Fruit fly (Drosophila melanogaster) Kc167 (cell line): ENCODE data around the gene CG7573.

Experiments used
- Myc ChIP-seq: fragments of >200 bp; optimal IDR thresholded peaks from 2 replicates; lab custom pipeline; 2017; ENCODE audit warnings: missing external identifiers
- Sin3A ChIP-seq: fragments of >200 bp; optimal IDR thresholded peaks from 2 replicates; lab custom pipeline; 2018; ENCODE audit warnings: missing external identifiers
- h ChIP-seq: fragments of >200 bp; optimal IDR thresholded peaks from 3 replicates; lab custom pipeline; 2018; ENCODE audit warnings: missing external identifiers
- insv ChIP-seq: fragments of >200 bp; optimal IDR thresholded peaks from 3 replicates; lab custom pipeline; 2018; ENCODE audit warnings: missing external identifiers
- psq ChIP-seq: fragments of >200 bp; optimal IDR thresholded peaks from 2 replicates; lab custom pipeline; 2017; ENCODE audit warnings: missing external identifiers
- ttk ChIP-seq: sonication (Bioruptor generic); optimal IDR thresholded peaks from 2 replicates; lab custom pipeline; 2017; ENCODE audit warnings: missing external identifiers

The CG7573 gene

DNA sequence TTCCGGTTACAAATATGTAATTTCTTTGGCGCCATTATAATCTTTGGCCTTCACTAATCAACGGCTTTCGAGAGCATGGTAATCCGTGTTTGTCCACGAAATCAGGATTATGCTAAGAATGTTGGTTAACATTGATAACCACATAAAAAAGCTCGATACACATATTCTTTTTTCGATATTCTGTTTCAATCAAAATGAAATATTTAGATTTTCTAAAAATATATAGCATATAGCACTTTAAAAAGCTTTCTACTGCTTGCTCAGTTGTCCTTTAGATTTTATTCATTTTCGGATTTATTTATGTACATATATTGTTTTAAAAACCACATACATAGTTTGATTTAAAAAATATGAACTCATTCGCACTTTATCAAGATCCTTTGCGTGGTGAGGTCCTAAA is at the start of gene CG7573:
Gene CG7573, plus strand, starts transcription at position 301 of the 400 bp plus-strand sequence.
- no peak for TF ChIP-seq Sin3A (lab: Kevin White, UChicago)
- TF ChIP-seq h (lab: Kevin White, UChicago), result no peak

- TF ChIP-seq h (lab: Kevin White, UChicago) (no peak), insv (lab: Kevin White, UChicago) (no peak), psq (no peak), ttk (lab: Kevin White, UChicago) (no peak), Sin3A (lab: Kevin White, UChicago) (no peak), Myc (lab: Kevin White, UChicago) (no peak)
These were observed 49.4 kb upstream of the CG7573 start for dm6 chr3L:11262159-11262558.

DNA sequence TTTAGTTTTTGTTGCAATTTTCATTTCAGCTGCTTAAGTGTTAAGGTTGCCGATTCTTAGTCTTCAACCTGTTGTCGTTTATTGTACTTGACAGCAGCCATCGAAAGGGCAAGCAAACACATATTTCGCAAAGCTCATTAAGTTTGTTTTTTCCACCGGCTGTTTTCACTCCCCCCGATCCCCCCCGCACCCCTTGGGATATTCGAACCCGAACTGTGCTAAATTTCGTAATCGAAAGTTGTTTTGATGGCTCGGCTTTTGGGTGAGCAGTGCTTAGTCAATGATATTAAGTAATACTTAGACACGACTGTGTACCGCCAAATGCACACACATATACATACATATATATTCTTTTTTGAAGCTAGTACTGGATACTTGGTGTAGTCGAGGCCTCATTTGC is 47.6 kb upstream of the CG7573 start:
- TF ChIP-seq psq (no peak), ttk (lab: Kevin White, UChicago) (no peak)

dm6 chr3L:11272243-11273012 is 39.1 kb upstream of the CG7573 start:
- TF ChIP-seq Sin3A (lab: Kevin White, UChicago) (no peak), h (lab: Kevin White, UChicago) (no peak), psq (no peak), Myc (lab: Kevin White, UChicago) (no peak), insv (lab: Kevin White, UChicago) (no peak), ttk (lab: Kevin White, UChicago) (no peak)

- TF ChIP-seq psq, result no peak
- no peak for TF ChIP-seq Sin3A (lab: Kevin White, UChicago)
- TF ChIP-seq insv (lab: Kevin White, UChicago), result no peak
- no peak for TF ChIP-seq h (lab: Kevin White, UChicago)
- TF ChIP-seq ttk (lab: Kevin White, UChicago), result no peak
- TF ChIP-seq Myc (lab: Kevin White, UChicago), result no peak
These were observed 38.6 kb upstream of the CG7573 start for dm6 chr3L:11273013-11273343.

DNA sequence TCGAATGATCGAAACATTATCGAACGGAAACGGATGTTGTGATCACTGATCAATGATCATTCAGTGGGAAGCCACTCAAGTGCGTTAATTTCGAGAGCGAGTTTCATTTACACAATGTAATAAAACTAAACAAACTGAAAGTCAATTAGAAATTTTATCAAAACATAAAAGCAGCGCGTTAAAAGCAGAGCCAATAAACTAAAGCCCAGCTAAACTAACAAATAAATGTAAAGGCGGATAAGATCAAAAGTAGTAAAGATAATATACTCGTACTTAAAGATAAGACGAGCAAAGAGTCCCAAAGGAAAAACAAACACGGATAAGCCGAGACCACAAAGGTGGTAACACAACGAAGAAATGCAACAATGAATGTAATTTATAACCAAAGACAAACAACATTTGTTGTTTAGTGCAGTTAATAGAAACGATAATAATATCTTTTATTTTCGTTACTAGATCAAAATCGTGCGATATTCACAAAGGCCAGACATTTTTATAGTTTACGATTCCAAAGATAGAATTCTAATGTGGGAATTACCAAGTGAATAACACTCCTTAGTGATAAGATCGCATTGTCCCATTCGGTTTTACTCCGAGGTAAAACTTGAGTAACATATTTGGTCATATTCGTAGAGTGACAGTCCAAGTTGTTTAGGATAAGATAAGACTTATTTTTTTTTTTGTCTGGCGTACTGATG is 38.0 kb upstream of the CG7573 start:
- TF ChIP-seq insv (lab: Kevin White, UChicago), result no peak
- no peak for TF ChIP-seq ttk (lab: Kevin White, UChicago)

DNA sequence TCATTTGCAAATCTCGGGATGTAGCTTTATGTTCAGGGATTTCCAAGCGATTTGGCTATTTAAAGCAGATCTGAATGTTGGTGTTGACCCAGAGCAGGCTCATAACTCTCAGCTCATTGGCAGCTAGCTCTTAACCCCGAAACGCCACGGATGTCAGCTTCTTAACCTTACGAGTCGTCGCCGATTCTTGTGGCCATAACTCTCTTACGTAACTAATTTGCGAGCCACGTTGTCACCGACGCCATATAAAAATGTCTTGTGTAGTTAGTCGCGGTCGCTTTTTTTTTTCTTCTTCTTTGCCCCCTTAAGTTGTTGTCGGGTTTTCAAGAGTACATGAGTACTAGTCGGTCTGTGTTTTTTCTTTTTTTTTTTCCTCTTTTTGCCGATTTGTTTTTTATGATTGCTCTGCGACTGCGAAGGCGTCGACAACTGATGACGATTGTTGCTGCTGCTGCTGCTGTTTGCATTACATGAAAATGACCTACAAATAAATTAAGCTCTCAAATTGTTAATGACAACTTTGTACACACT is 37.3 kb upstream of the CG7573 start:
- TF ChIP-seq insv (lab: Kevin White, UChicago) (no peak), h (lab: Kevin White, UChicago) (no peak), psq (no peak), Myc (lab: Kevin White, UChicago) (no peak), ttk (lab: Kevin White, UChicago) (no peak), Sin3A (lab: Kevin White, UChicago) (no peak)

- no peak for TF ChIP-seq insv (lab: Kevin White, UChicago)
- no peak for TF ChIP-seq Myc (lab: Kevin White, UChicago)
- TF ChIP-seq psq, result no peak
- no peak for TF ChIP-seq ttk (lab: Kevin White, UChicago)
- no peak for TF ChIP-seq h (lab: Kevin White, UChicago)
- no peak for TF ChIP-seq Sin3A (lab: Kevin White, UChicago)
These were observed 35.5 kb upstream of the CG7573 start for dm6 chr3L:11276020-11276419.

dm6 chr3L:11278448-11279320 is 32.9 kb upstream of the CG7573 start:
- TF ChIP-seq insv (lab: Kevin White, UChicago) (no peak), h (lab: Kevin White, UChicago) (no peak), psq (no peak), Sin3A (lab: Kevin White, UChicago) (no peak), ttk (lab: Kevin White, UChicago) (no peak), Myc (lab: Kevin White, UChicago) (no peak)

- TF ChIP-seq Sin3A (lab: Kevin White, UChicago) (no peak), psq (no peak), insv (lab: Kevin White, UChicago) (no peak), Myc (lab: Kevin White, UChicago) (no peak), h (lab: Kevin White, UChicago) (no peak), ttk (lab: Kevin White, UChicago) (no peak)
These were observed 32.2 kb upstream of the CG7573 start for dm6 chr3L:11279321-11279827.

DNA sequence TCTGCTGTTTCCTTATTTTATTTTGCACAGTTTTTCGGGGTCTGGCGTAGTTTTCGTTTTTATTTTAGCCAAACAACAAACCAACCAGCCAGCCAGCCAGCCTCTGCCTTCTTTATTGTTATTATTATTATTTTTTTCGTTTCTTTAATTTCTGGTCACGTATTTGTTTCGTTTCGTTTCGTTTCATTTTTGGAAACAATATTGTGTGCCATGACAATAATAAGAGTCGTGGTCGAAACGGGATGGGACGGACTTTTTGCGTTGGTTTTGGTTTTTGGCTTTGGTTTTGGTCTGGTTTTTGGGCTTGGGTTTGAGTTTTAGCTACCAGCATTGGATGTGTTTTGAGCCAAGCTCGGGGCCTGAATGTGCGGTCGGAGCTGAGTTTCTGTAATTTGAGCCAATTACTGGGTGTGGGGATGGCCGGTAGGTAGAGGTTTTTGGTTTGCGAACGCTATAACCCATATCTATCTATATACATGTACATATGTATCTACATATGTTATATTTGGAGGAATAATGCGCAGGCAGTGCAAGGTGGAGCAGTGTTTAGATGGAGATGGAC is 30.9 kb upstream of the CG7573 start:
- no peak for TF ChIP-seq psq
- TF ChIP-seq insv (lab: Kevin White, UChicago), result no peak
- TF ChIP-seq ttk (lab: Kevin White, UChicago), result no peak
- TF ChIP-seq Sin3A (lab: Kevin White, UChicago), result no peak
- TF ChIP-seq Myc (lab: Kevin White, UChicago), result no peak
- no peak for TF ChIP-seq h (lab: Kevin White, UChicago)
